Worm (Caenorhabditis elegans) whole organism, L3 larva: ENCODE data around the gene aqp-11.

Experiments
- aly-2 ChIP-seq: fragments of 150-350 bp; optimal IDR thresholded peaks from 2 replicates; lab custom pipeline; 2014; ENCODE audit warnings: missing biosample characterization, missing genetic modification characterization
- ama-1 ChIP-seq: fragments of 150-350 bp; optimal IDR thresholded peaks from 2 replicates; lab custom pipeline; 2018
- elt-1 ChIP-seq: fragments of 150-350 bp; optimal IDR thresholded peaks from 2 replicates; lab custom pipeline; 2014; ENCODE audit warnings: missing biosample characterization, missing genetic modification characterization
- jun-1 ChIP-seq: fragments of 150-350 bp; optimal IDR thresholded peaks from 2 replicates; lab custom pipeline; 2014; ENCODE audit warnings: missing biosample characterization, missing genetic modification reagents, missing genetic modification characterization
- lin-39 ChIP-seq: fragments of 150-350 bp; optimal IDR thresholded peaks from 2 replicates; lab custom pipeline; 2018; ENCODE audit warnings: missing biosample characterization, missing genetic modification reagents, missing genetic modification characterization
- nfya-1 ChIP-seq: sonication (generic microtip); optimal IDR thresholded peaks from 2 replicates; lab custom pipeline; 2017; ENCODE audit warnings: missing genetic modification characterization, mild to moderate bottlenecking, missing compliant biosample characterization, antibody characterized with exemption, moderate library complexity; ENCODE audit not compliant: insufficient read depth
- nhr-12 ChIP-seq: fragments of 150-350 bp; optimal IDR thresholded peaks from 2 replicates; lab custom pipeline; 2014; ENCODE audit warnings: missing biosample characterization, missing genetic modification characterization
- nhr-76 ChIP-seq: fragments of 150-350 bp; sonication (generic microtip); optimal IDR thresholded peaks from 5 replicates; lab custom pipeline; 2014; ENCODE audit warnings: missing biosample characterization, missing genetic modification characterization
- pha-4 ChIP-seq: fragments of 150-350 bp; optimal IDR thresholded peaks from 2 replicates; lab custom pipeline; 2014; ENCODE audit warnings: missing biosample characterization, missing genetic modification reagents, missing genetic modification characterization
- unc-39 ChIP-seq: sonication (generic microtip); optimal IDR thresholded peaks from 4 replicates; lab custom pipeline; 2017; ENCODE audit warnings: missing biosample characterization, missing genetic modification characterization
- unc-62 ChIP-seq: fragments of 150-350 bp; sonication (generic microtip); optimal IDR thresholded peaks from 4 replicates; lab custom pipeline; 2014; ENCODE audit warnings: missing biosample characterization, missing genetic modification reagents, missing genetic modification characterization
- ztf-11 ChIP-seq: fragments of 150-350 bp; optimal IDR thresholded peaks from 2 replicates; lab custom pipeline; 2014; ENCODE audit warnings: missing biosample characterization, missing genetic modification characterization

- TF ChIP-seq ama-1 (lab: Kevin White, UChicago) (no peak), aly-2 (tag; lab: Kevin White, UChicago) (no peak), pha-4 (peak; percentile 80), unc-39 (tag; lab: Kevin White, UChicago) (no peak), elt-1 (tag; lab: Kevin White, UChicago) (no peak), nfya-1 (tag; lab: Kevin White, UChicago) (no peak), nhr-12 (no peak), unc-62 (no peak), jun-1 (tag; lab: Kevin White, UChicago) (no peak), nhr-76 (no peak), lin-39 (no peak), ztf-11 (no peak)
Observed at ce11 chrIII:13657975-13658374, 15.1 kb upstream of the aqp-11 start.
